Fruit fly (Drosophila melanogaster): ENCODE data around the gene CanA1.

Gene CanA1

dm6 chr3R:31016715-31017114, 22.5 kb upstream of the CanA1 start, which contains the start of gene 5-HT7:
TSS of gene 5-HT7 (minus strand) at chr3R:31016875.
- TF ChIP-seq svp (GFP tag) (peak; percentile 75), CG31627 (GFP tag; optimal IDR thresholded peaks at IDR 0.05) (no peak)

DNA sequence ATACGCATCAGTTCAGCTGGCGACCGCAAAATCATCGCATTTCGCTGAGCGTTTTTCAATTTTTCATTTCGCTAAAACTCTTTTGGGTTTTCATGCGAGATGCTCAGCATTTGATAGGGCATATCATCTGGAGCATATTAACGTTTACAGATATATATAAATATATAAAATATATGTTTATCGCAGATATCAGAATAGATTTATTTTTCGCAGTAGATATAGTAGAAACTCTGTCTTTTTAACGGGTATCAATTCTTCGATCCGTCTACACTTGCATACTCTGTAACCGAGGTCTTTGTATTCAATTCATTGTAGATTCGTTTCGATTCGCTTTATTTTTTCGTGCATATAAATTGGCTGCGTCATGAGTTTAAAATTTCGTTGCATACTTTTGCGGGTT, 19.5 kb upstream of the CanA1 start:
- TF ChIP-seq Sox14 (GFP tag; optimal IDR thresholded peaks at IDR 0.05) (no peak), CG11294 (GFP tag; IDR thresholded peaks at IDR 0.05) (0 out of 2 replicates have a peak, but pooled peaks have one; percentile 24), svp (GFP tag) (peak; percentile 50), CG8632 (GFP tag; optimal IDR thresholded peaks at IDR 0.05) (no peak)

dm6 chr3R:31020762-31021161, 18.4 kb upstream of the CanA1 start:
- TF ChIP-seq Eip93F (GFP tag; optimal IDR thresholded peaks at IDR 0.05) (no peak), CG8632 (GFP tag; optimal IDR thresholded peaks at IDR 0.05) (no peak), CG10669 (GFP tag; optimal IDR thresholded peaks at IDR 0.05) (no peak), CG6276 (GFP tag; optimal IDR thresholded peaks at IDR 0.05) (no peak), fkh (GFP tag; optimal IDR thresholded peaks at IDR 0.05) (no peak), OdsH (GFP tag; optimal IDR thresholded peaks at IDR 0.05) (no peak), Eip75B (GFP tag; optimal IDR thresholded peaks at IDR 0.05) (no peak), CG34406 (GFP tag; optimal IDR thresholded peaks at IDR 0.05) (no peak), eg (GFP tag; IDR thresholded peaks at IDR 0.05) (no peak)

DNA sequence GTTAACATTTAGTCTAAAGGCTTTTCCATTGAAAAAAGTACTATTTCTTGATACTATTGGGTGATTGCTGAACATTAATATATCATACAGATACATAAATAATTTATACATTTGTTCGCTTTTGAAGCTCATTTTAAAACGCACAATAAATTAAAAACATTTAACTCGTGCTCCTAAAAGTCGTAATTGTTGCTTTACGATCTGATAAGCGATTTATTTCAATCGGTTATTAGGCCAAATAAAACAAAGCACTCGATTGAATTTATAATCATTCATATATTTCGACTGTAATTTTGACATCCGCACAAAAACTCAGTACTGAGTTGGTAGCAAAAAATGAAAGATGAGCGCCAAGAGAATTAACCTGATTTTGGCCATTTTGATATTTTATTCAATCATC, 4.1 kb upstream of the CanA1 start, which contains the start of gene CG33773:
TSS of gene CG33773 (plus strand) at position 301 of the 400 bp plus-strand sequence.
- TF ChIP-seq fd85E (GFP tag; optimal IDR thresholded peaks at IDR 0.05), result no peak
- TF ChIP-seq CG6792 (GFP tag; optimal IDR thresholded peaks at IDR 0.05), result no peak
- no peak for TF ChIP-seq Smox (GFP tag; optimal IDR thresholded peaks at IDR 0.05)
- no peak for TF ChIP-seq Eip75B (GFP tag; optimal IDR thresholded peaks at IDR 0.05)
- TF ChIP-seq esn (GFP tag; optimal IDR thresholded peaks at IDR 0.05), result no peak
- TF ChIP-seq lz (GFP tag; optimal IDR thresholded peaks at IDR 0.05), result no peak
- TF ChIP-seq CG11762 (GFP tag; optimal IDR thresholded peaks at IDR 0.05; ENCODE audit: insufficient read depth), result no peak
- no peak for TF ChIP-seq CG15336 (GFP tag; IDR thresholded peaks at IDR 0.05)
- TF ChIP-seq Eip78C (GFP tag), result no peak
- TF ChIP-seq net (GFP tag; optimal IDR thresholded peaks at IDR 0.05), result no peak
- no peak for TF ChIP-seq Lpt (GFP tag; optimal IDR thresholded peaks at IDR 0.05)
- no peak for TF ChIP-seq dac (GFP tag; optimal IDR thresholded peaks at IDR 0.05)
- TF ChIP-seq achi (GFP tag; optimal IDR thresholded peaks at IDR 0.05), result no peak
- no peak for TF ChIP-seq Sox102F (GFP tag; optimal IDR thresholded peaks at IDR 0.05)
- no peak for TF ChIP-seq CG32006 (GFP tag; optimal IDR thresholded peaks at IDR 0.05)
- no peak for TF ChIP-seq Hr38 (GFP tag; optimal IDR thresholded peaks at IDR 0.05)
- no peak for TF ChIP-seq salr (GFP tag; optimal IDR thresholded peaks at IDR 0.05)
- no peak for TF ChIP-seq CG10669 (GFP tag; optimal IDR thresholded peaks at IDR 0.05)

dm6 chr3R:31045005-31045404, 5.8 kb downstream of the CanA1 start, which contains the start of gene CG33920:
TSS of gene CG33920 (minus strand) at chr3R:31045105.
- TF ChIP-seq salr (GFP tag; optimal IDR thresholded peaks at IDR 0.05) (no peak), Hr39 (GFP tag; optimal IDR thresholded peaks at IDR 0.05) (no peak), CG31627 (GFP tag; optimal IDR thresholded peaks at IDR 0.05) (no peak), CG8319 (GFP tag; optimal IDR thresholded peaks at IDR 0.05) (no peak), CG11294 (GFP tag; IDR thresholded peaks at IDR 0.05) (no peak), OdsH (GFP tag; optimal IDR thresholded peaks at IDR 0.05) (no peak), CG7368 (GFP tag; optimal IDR thresholded peaks at IDR 0.05) (no peak), CG6163 (GFP tag; IDR thresholded peaks at IDR 0.05) (no peak), CG8119 (GFP tag; IDR thresholded peaks at IDR 0.05) (no peak), Ets21C (GFP tag; optimal IDR thresholded peaks at IDR 0.05) (no peak), CG3919 (GFP tag; optimal IDR thresholded peaks at IDR 0.05) (no peak), fkh (GFP tag; optimal IDR thresholded peaks at IDR 0.05) (no peak), achi (GFP tag; optimal IDR thresholded peaks at IDR 0.05) (no peak), svp (GFP tag) (no peak), CG8632 (GFP tag; optimal IDR thresholded peaks at IDR 0.05) (no peak), CG1621 (tag; optimal IDR thresholded peaks at IDR 0.05) (no peak)
